Worm (Caenorhabditis elegans): ENCODE measurements around the gene lgc-33.

lgc-33 gene

ce11 chrIV:801162-801561 lies 44.1 kb upstream of the lgc-33 start:
- TF ChIP-seq unc-130 (tag; optimal IDR thresholded peaks at IDR 0.05) (no peak), unc-86 (tag; optimal IDR thresholded peaks at IDR 0.05) (no peak), hlh-4 (tag; optimal IDR thresholded peaks at IDR 0.05) (no peak), hpl-2 (GFP tag; optimal IDR thresholded peaks at IDR 0.05) (no peak), hlh-17 (GFP tag; optimal IDR thresholded peaks at IDR 0.05; ENCODE audit: borderline replicate concordance) (no peak), irx-1 (tag; optimal IDR thresholded peaks at IDR 0.05) (no peak), egl-27 (tag; optimal IDR thresholded peaks at IDR 0.05) (no peak), lin-35 (GFP tag; optimal IDR thresholded peaks at IDR 0.05) (no peak), grh-1 (GFP tag; IDR thresholded peaks at IDR 0.05) (no peak), dpl-1 (GFP tag; optimal IDR thresholded peaks at IDR 0.05) (no peak), lin-39 (tag; optimal IDR thresholded peaks at IDR 0.05) (no peak), blmp-1 (tag; optimal IDR thresholded peaks at IDR 0.05) (no peak)

ce11 chrIV:804802-805201 lies 40.5 kb upstream of the lgc-33 start, which contains the start of gene Y55F3BL.4:
TSS of gene Y55F3BL.4 (plus strand) at chrIV:805102.
- TF ChIP-seq unc-130 (tag; optimal IDR thresholded peaks at IDR 0.05) (no peak), irx-1 (tag; optimal IDR thresholded peaks at IDR 0.05) (no peak), efl-3 (GFP tag; optimal IDR thresholded peaks at IDR 0.05) (no peak), nhr-85 (tag) (no peak), C34B4.2 (tag; optimal IDR thresholded peaks at IDR 0.05) (no peak), nhr-237 (tag; optimal IDR thresholded peaks at IDR 0.05) (no peak), egl-13 (tag; optimal IDR thresholded peaks at IDR 0.05) (no peak), ceh-90 (tag; optimal IDR thresholded peaks at IDR 0.05) (no peak), mep-1 (tag; optimal IDR thresholded peaks at IDR 0.05) (no peak), tlp-1 (tag; optimal IDR thresholded peaks at IDR 0.05) (no peak), lin-35 (GFP tag; optimal IDR thresholded peaks at IDR 0.05) (no peak), fos-1 (tag; optimal IDR thresholded peaks at IDR 0.05) (no peak), elt-2 (tag; optimal IDR thresholded peaks at IDR 0.05) (no peak), ztf-11 (tag; optimal IDR thresholded peaks at IDR 0.05) (no peak), ceh-63 (GFP tag; optimal IDR thresholded peaks at IDR 0.05) (no peak), isw-1 (GFP tag; IDR thresholded peaks at IDR 0.05) (no peak), jun-1 (tag; optimal IDR thresholded peaks at IDR 0.05) (no peak)

ce11 chrIV:805693-806092 lies 39.6 kb upstream of the lgc-33 start:
- TF ChIP-seq sptf-1 (tag; optimal IDR thresholded peaks at IDR 0.05), result no peak
- no peak for TF ChIP-seq efl-1 (optimal IDR thresholded peaks at IDR 0.05)
- TF ChIP-seq efl-1 (GFP tag; optimal IDR thresholded peaks at IDR 0.05 in 1 of 2), result peak in 1 of 2 experiments; percentile 10
- 0 out of 2 replicates have a peak, but pooled peaks have one; percentile 9 for TF ChIP-seq grh-1 (GFP tag; IDR thresholded peaks at IDR 0.05)
- no peak for TF ChIP-seq nhr-237 (tag; optimal IDR thresholded peaks at IDR 0.05)

ce11 chrIV:807027-807516 lies 38.2 kb upstream of the lgc-33 start, which contains the start of gene Y55F3BL.6:
TSS of gene Y55F3BL.6 (minus strand) at chrIV:807077.
- peak; percentile 7 for TF ChIP-seq hlh-4 (tag; optimal IDR thresholded peaks at IDR 0.05)
- TF ChIP-seq lin-15B (tag; optimal IDR thresholded peaks at IDR 0.05), result no peak
- TF ChIP-seq efl-1 (optimal IDR thresholded peaks at IDR 0.05), result no peak
- peak in 1 of 2 experiments; percentile 24 for TF ChIP-seq efl-1 (GFP tag; optimal IDR thresholded peaks at IDR 0.05 in 1 of 2)
- TF ChIP-seq fkh-8 (tag; optimal IDR thresholded peaks at IDR 0.05), result peak; percentile 7
- no peak for TF ChIP-seq unc-30 (tag; optimal IDR thresholded peaks at IDR 0.05)
- peak; percentile 2 for TF ChIP-seq nhr-85 (tag)
- TF ChIP-seq Y116A8C.19 (tag; optimal IDR thresholded peaks at IDR 0.05; ENCODE audit: borderline replicate concordance), result no peak
- no peak for TF ChIP-seq ceh-8 (GFP tag; optimal IDR thresholded peaks at IDR 0.05)
- no peak for TF ChIP-seq snpc-4 (tag; optimal IDR thresholded peaks at IDR 0.05)
- TF ChIP-seq nhr-76 (tag; optimal IDR thresholded peaks at IDR 0.05), result no peak

Data from whole organism, L1 larva.